Fruit fly (Drosophila melanogaster) whole organism: ENCODE data around the gene CG45105.

ENCODE experiments used
- CG8478 ChIP-seq: fragments of >200 bp; optimal IDR thresholded peaks from 2 replicates; lab custom pipeline; 2018; ENCODE audit warnings: inconsistent platforms
- Dll ChIP-seq: fragments of >200 bp; optimal IDR thresholded peaks from 2 replicates; lab custom pipeline; 2017
- usp ChIP-seq: fragments of >200 bp; optimal IDR thresholded peaks from 2 replicates; lab custom pipeline; 2017; ENCODE audit warnings: missing biosample characterization, missing genetic modification characterization, mixed read lengths

dm6 chr3R:15935538-15935937, 17.7 kb upstream of the CG45105 start:
- TF ChIP-seq CG8478 (no peak), usp (GFP tag; lab: Kevin White, UChicago) (no peak), Dll (lab: Kevin White, UChicago) (no peak)
